Worm (Caenorhabditis elegans): ENCODE measurements around the gene Y40B10A.11.
"Not testable (repeated sequence)": the region's sequence is repeated elsewhere in the genome, so short reads cannot be mapped to it uniquely, and the experiment has no call there.

Y40B10A.11 gene

ce11 chrV:2090321-2090720 is 38.9 kb upstream of the Y40B10A.11 start, which contains the start of gene ztf-28:
Gene ztf-28 (plus strand): TSS chrV:2090669.
- not testable (repeated sequence) for TF ChIP-seq lsy-2 (tag; optimal IDR thresholded peaks at IDR 0.05); ceh-63 (GFP tag; optimal IDR thresholded peaks at IDR 0.05); dsc-1 (tag; optimal IDR thresholded peaks at IDR 0.05)

- TF ChIP-seq pqm-1, elt-3, snpc-4 (tag; optimal IDR thresholded peaks at IDR 0.05): not testable (repeated sequence)
Observed at ce11 chrV:2085745-2086267, 34.4 kb upstream of the Y40B10A.11 start, which contains the start of gene F36F12.3. Gene F36F12.3 (plus strand): TSS chrV:2085795.

ce11 chrV:2083869-2084268 is 32.5 kb upstream of the Y40B10A.11 start:
- TF ChIP-seq dpl-1 (GFP tag; optimal IDR thresholded peaks at IDR 0.05) = no peak
- no peak for TF ChIP-seq sptf-1 (tag; optimal IDR thresholded peaks at IDR 0.05)

DNA sequence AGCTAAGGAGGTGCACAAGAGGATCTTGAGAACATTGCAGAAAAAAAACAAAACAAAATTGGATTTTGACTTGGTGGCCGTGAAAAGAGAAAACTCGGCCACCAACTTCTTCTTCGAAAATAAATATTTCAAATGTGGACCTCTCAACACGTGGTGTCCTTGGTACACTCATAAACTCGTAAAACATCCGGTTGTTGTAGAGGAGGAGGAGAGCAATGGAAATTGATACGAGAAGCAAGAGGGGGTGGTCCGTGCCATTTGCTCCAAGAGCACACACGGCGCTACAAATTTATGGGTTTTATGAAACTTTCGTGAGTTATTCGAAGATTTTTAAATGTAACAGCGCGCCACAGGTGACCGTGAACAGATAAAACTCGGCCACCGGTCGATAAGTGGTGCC is 30.5 kb upstream of the Y40B10A.11 start:
- peak; percentile 57 for TF ChIP-seq rnt-1 (tag; optimal IDR thresholded peaks at IDR 0.05)
- TF ChIP-seq hlh-17 (GFP tag; optimal IDR thresholded peaks at IDR 0.05; ENCODE audit: borderline replicate concordance) = no peak
- TF ChIP-seq nhr-20 (tag; optimal IDR thresholded peaks at IDR 0.05) = no peak
- peak; percentile 65 for TF ChIP-seq lin-14 (GFP tag; optimal IDR thresholded peaks at IDR 0.05)
- TF ChIP-seq F16B12.6 (tag; optimal IDR thresholded peaks at IDR 0.05) = no peak
- TF ChIP-seq nhr-11 (tag; optimal IDR thresholded peaks at IDR 0.05) = no peak
- TF ChIP-seq C16A3.4 (tag; optimal IDR thresholded peaks at IDR 0.05) = no peak
- TF ChIP-seq sptf-1 (tag; optimal IDR thresholded peaks at IDR 0.05) = no peak

ce11 chrV:2081269-2081668 is 29.9 kb upstream of the Y40B10A.11 start:
- TF ChIP-seq sox-4 (tag; optimal IDR thresholded peaks at IDR 0.05) (no peak), blmp-1 (tag; optimal IDR thresholded peaks at IDR 0.05) (no peak), snu-23 (GFP tag; optimal IDR thresholded peaks at IDR 0.05) (no peak), dpl-1 (GFP tag; optimal IDR thresholded peaks at IDR 0.05) (no peak), efl-1 (optimal IDR thresholded peaks at IDR 0.05) (no peak), efl-1 (GFP tag; optimal IDR thresholded peaks at IDR 0.05 in 1 of 2) (peak in 1 of 2 experiments; percentile 77)

DNA sequence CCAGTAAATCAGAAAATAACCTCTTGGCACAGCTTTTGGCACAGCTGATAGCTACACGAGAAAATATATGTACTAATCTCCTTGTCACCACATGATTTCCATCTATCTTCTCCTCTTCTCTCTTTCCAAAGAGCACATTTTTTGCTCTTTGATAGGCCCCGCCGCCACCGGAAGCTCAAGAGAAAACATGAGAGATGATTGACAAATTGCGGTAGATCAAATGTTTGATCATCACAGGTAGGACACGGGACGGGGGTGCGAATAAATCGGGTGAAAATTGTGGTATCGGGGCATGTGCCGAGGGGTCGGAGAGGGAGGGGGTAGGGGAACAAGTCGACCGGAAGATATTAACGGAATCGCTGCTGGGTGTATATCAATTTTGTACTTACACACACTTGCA is 24.6 kb upstream of the Y40B10A.11 start:
- TF ChIP-seq egl-27 (tag; optimal IDR thresholded peaks at IDR 0.05) (no peak), hlh-4 (tag; optimal IDR thresholded peaks at IDR 0.05) (no peak), rnt-1 (tag; optimal IDR thresholded peaks at IDR 0.05) (peak; percentile 64), xbp-1 (tag; optimal IDR thresholded peaks at IDR 0.05) (no peak), vab-15 (tag; optimal IDR thresholded peaks at IDR 0.05) (peak; percentile 83), tlp-1 (tag; optimal IDR thresholded peaks at IDR 0.05) (no peak), zag-1 (tag; optimal IDR thresholded peaks at IDR 0.05) (no peak), lin-39 (tag; optimal IDR thresholded peaks at IDR 0.05) (no peak), ceh-82 (tag; optimal IDR thresholded peaks at IDR 0.05) (no peak), sup-37 (GFP tag; optimal IDR thresholded peaks at IDR 0.05) (no peak), nhr-71 (tag; optimal IDR thresholded peaks at IDR 0.05) (peak; percentile 26), dpl-1 (GFP tag; optimal IDR thresholded peaks at IDR 0.05) (peak in 1 of 3 experiments; percentile 1), unc-130 (tag; optimal IDR thresholded peaks at IDR 0.05) (no peak), fkh-8 (tag; optimal IDR thresholded peaks at IDR 0.05) (peak; percentile 19), lin-15B (tag; optimal IDR thresholded peaks at IDR 0.05) (no peak), lin-14 (GFP tag; optimal IDR thresholded peaks at IDR 0.05) (peak; percentile 88)

Measured in whole organism, L1 larva.